Fruit fly (Drosophila melanogaster): ENCODE results near the gene CG15764.

The CG15764 gene

DNA sequence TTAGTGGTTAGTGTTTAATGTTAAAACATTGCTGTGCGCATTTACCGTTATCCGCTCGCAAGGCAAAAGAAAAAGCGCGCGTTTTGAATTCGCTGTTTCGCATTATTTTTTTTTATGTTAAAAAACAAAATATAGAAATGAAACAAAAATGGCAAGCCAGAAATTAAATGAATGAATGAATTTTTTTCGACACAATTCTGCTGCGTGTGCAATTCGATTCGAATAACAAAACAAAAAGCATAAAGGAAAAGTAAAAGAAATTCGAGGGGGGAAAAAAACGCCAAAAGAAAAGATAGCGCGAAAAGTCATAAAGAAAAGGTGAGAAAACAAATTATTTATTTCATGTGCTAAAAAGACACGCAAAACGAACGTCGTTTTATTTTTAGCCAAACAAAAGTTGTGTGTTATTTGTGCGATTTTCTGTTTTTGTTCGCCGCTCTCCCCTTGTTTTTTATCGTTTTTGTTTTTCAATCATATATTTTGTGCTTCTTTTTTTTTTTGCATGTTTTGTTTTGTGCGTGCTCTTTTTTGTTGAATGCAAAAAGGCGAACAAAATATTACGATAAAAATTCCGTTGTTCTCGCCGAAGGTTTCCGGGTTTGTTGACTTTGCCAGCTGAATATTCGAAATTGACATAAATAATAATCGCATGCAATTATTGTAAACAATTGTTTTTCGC is 48.6 kb downstream of the CG15764 start:
- no peak for TF ChIP-seq CG8301 (tag; optimal IDR thresholded peaks at IDR 0.05)
- no peak for TF ChIP-seq rn (GFP tag; IDR thresholded peaks at IDR 0.05)
- no peak for TF ChIP-seq CG14655 (GFP tag; optimal IDR thresholded peaks at IDR 0.05)
- no peak for TF ChIP-seq EcR (GFP tag; optimal IDR thresholded peaks at IDR 0.05)
- TF ChIP-seq gl (tag; optimal IDR thresholded peaks at IDR 0.05): no peak
- TF ChIP-seq CG8159 (tag; optimal IDR thresholded peaks at IDR 0.05): no peak
- peak; percentile 29; the same call in 1 of the 2 replicates for TF ChIP-seq CG32121 (GFP tag; IDR thresholded peaks at IDR 0.05)
- TF ChIP-seq CG34367 (tag; optimal IDR thresholded peaks at IDR 0.05): no peak
- no peak for TF ChIP-seq CG15710 (tag; optimal IDR thresholded peaks at IDR 0.05)
- peak; percentile 12 for TF ChIP-seq Snoo (tag; optimal IDR thresholded peaks at IDR 0.05)
- TF ChIP-seq CG17806 (tag; optimal IDR thresholded peaks at IDR 0.05): no peak
- no peak for TF ChIP-seq Pif1A (GFP tag; optimal IDR thresholded peaks at IDR 0.05)
- no peak for TF ChIP-seq D1 (tag; optimal IDR thresholded peaks at IDR 0.05)
- no peak for TF ChIP-seq Ets98B (GFP tag; IDR thresholded peaks at IDR 0.05)
- 0 out of 3 replicates have a peak, but pooled peaks have one; percentile 51 for TF ChIP-seq CG4496 (GFP tag; IDR thresholded peaks at IDR 0.05)
- no peak for TF ChIP-seq Pif1B (GFP tag; optimal IDR thresholded peaks at IDR 0.05)
- TF ChIP-seq CG13204 (GFP tag; optimal IDR thresholded peaks at IDR 0.05): no peak
- no peak for TF ChIP-seq fd96Ca (GFP tag; IDR thresholded peaks at IDR 0.05)
- no peak for TF ChIP-seq CG9948 (tag; optimal IDR thresholded peaks at IDR 0.05)
- TF ChIP-seq CG12605 (GFP tag; IDR thresholded peaks at IDR 0.05): peak; percentile 38; the same call in 1 of the 2 replicates
- no peak for TF ChIP-seq CG10348 (GFP tag; IDR thresholded peaks at IDR 0.05)

DNA sequence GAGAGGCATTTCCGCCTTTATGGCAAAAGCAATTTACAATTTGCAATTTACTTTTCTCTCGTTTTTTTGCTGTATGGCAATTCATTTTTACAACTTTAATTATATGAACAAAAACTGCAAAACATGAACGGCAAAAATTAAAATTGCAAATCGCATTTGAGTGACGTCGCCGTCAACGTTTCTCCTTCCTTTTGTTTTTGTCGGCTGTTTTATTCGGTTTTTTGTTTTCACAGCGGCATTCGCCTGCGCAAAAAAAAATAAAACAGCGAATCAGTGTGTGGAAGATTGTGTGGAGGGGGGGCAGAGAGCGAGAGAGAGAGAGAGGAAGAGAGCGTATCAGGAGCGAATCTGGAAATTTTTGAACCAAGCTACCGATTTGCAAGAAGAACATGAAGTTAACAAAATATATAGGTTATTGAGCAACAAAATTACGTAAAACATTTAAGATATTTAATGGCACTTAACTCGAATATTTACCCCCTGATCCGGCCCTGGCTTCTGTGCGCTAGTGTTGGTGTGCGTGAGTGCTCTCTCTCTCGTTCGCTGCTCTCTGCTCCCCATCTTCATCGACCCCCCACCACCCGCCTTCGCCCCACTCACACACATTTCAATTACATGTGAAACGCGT is 49.7 kb downstream of the CG15764 start:
- TF ChIP-seq CG4496 (GFP tag; IDR thresholded peaks at IDR 0.05) (peak; percentile 100), CG13204 (GFP tag; optimal IDR thresholded peaks at IDR 0.05) (peak; percentile 98), EcR (GFP tag; optimal IDR thresholded peaks at IDR 0.05) (peak; percentile 92), CG9948 (tag; optimal IDR thresholded peaks at IDR 0.05) (peak; percentile 99), CG8159 (tag; optimal IDR thresholded peaks at IDR 0.05) (peak; percentile 99), Pif1A (GFP tag; optimal IDR thresholded peaks at IDR 0.05) (peak; percentile 99), CG8301 (tag; optimal IDR thresholded peaks at IDR 0.05) (peak; percentile 99), gl (tag; optimal IDR thresholded peaks at IDR 0.05) (peak; percentile 99), CG15710 (tag; optimal IDR thresholded peaks at IDR 0.05) (peak; percentile 99), CG12605 (GFP tag; IDR thresholded peaks at IDR 0.05) (peak; percentile 99), Snoo (tag; optimal IDR thresholded peaks at IDR 0.05) (peak; percentile 100), CG14655 (GFP tag; optimal IDR thresholded peaks at IDR 0.05) (peak; percentile 100), CG32121 (GFP tag; IDR thresholded peaks at IDR 0.05) (peak; percentile 100), CG17806 (tag; optimal IDR thresholded peaks at IDR 0.05) (peak; percentile 99), CG10348 (GFP tag; IDR thresholded peaks at IDR 0.05) (peak; percentile 98), rn (GFP tag; IDR thresholded peaks at IDR 0.05) (peak; percentile 99), D1 (tag; optimal IDR thresholded peaks at IDR 0.05) (peak; percentile 98), Ets98B (GFP tag; IDR thresholded peaks at IDR 0.05) (peak; percentile 100), fd96Ca (GFP tag; IDR thresholded peaks at IDR 0.05) (peak; percentile 100), CG34367 (tag; optimal IDR thresholded peaks at IDR 0.05) (peak; percentile 99), Pif1B (GFP tag; optimal IDR thresholded peaks at IDR 0.05) (peak; percentile 99)
